Worm (Caenorhabditis elegans): Measurements from ENCODE around the gene T16G1.9.

The T16G1.9 gene

ce11 chrV:12952287-12952686, 1.6 kb upstream of the T16G1.9 start, which contains the start of gene pqn-68 (continued):
- TF ChIP-seq nhr-76 (tag; optimal IDR thresholded peaks at IDR 0.05), result no peak
- TF ChIP-seq grh-1 (GFP tag; IDR thresholded peaks at IDR 0.05), result no peak
- no peak for TF ChIP-seq nhr-90 (tag; optimal IDR thresholded peaks at IDR 0.05; ENCODE audit: poor library complexity)
- peak in 2 of 3 experiments; percentile 24 to 66 for TF ChIP-seq dpl-1 (GFP tag; optimal IDR thresholded peaks at IDR 0.05)
- TF ChIP-seq unc-30 (tag; optimal IDR thresholded peaks at IDR 0.05), result no peak
- TF ChIP-seq aly-2 (tag; optimal IDR thresholded peaks at IDR 0.05), result no peak
- no peak for TF ChIP-seq vab-15 (tag; optimal IDR thresholded peaks at IDR 0.05)
- no peak for TF ChIP-seq mab-9 (GFP tag; IDR thresholded peaks at IDR 0.05)
- no peak for TF ChIP-seq dsc-1 (tag; optimal IDR thresholded peaks at IDR 0.05)
- TF ChIP-seq skn-1 (tag; optimal IDR thresholded peaks at IDR 0.05), result no peak
- TF ChIP-seq fkh-10 (GFP tag; optimal IDR thresholded peaks at IDR 0.05), result no peak
- no peak for TF ChIP-seq ztf-4 (tag; optimal IDR thresholded peaks at IDR 0.05)
- no peak for TF ChIP-seq nhr-11 (tag; optimal IDR thresholded peaks at IDR 0.05)
- no peak for TF ChIP-seq ets-5 (GFP tag; IDR thresholded peaks at IDR 0.05)
- no peak for TF ChIP-seq ceh-8 (GFP tag; optimal IDR thresholded peaks at IDR 0.05)
- no peak for TF ChIP-seq pag-3 (tag; optimal IDR thresholded peaks at IDR 0.05; ENCODE audit: borderline replicate concordance, insufficient read depth)
- TF ChIP-seq C16A3.4 (tag; optimal IDR thresholded peaks at IDR 0.05), result peak; percentile 2
- TF ChIP-seq pqm-1 (tag; optimal IDR thresholded peaks at IDR 0.05), result no peak
- TF ChIP-seq zip-4 (GFP tag; optimal IDR thresholded peaks at IDR 0.05), result no peak
- TF ChIP-seq hlh-4 (tag; optimal IDR thresholded peaks at IDR 0.05), result no peak
- TF ChIP-seq nhr-77 (tag; optimal IDR thresholded peaks at IDR 0.05), result no peak
- no peak for TF ChIP-seq C34B4.2 (tag; optimal IDR thresholded peaks at IDR 0.05)
- TF ChIP-seq unc-98 (GFP tag; IDR thresholded peaks at IDR 0.05), result no peak
- no peak for TF ChIP-seq fkh-8 (tag; optimal IDR thresholded peaks at IDR 0.05)
- peak; percentile 43 for TF ChIP-seq snu-23 (GFP tag; optimal IDR thresholded peaks at IDR 0.05)
- TF ChIP-seq sup-37 (GFP tag; optimal IDR thresholded peaks at IDR 0.05), result no peak
- TF ChIP-seq alr-1 (tag; optimal IDR thresholded peaks at IDR 0.05; ENCODE audit: borderline replicate concordance), result no peak
- no peak for TF ChIP-seq fos-1 (tag; optimal IDR thresholded peaks at IDR 0.05)
- TF ChIP-seq mef-2 (tag; optimal IDR thresholded peaks at IDR 0.05), result no peak
- TF ChIP-seq lin-35 (GFP tag; optimal IDR thresholded peaks at IDR 0.05), result peak; percentile 33 to 48

ce11 chrV:12949607-12950006, 1.1 kb downstream of the T16G1.9 start, which contains the start of gene T16G1.13:
Gene T16G1.13, plus strand, starts transcription at chrV:12949907.
- TF ChIP-seq efl-3 (GFP tag; optimal IDR thresholded peaks at IDR 0.05) (no peak), mep-1 (tag; optimal IDR thresholded peaks at IDR 0.05) (no peak), nhr-11 (tag; optimal IDR thresholded peaks at IDR 0.05) (no peak), unc-130 (tag; optimal IDR thresholded peaks at IDR 0.05) (no peak), dsc-1 (tag; optimal IDR thresholded peaks at IDR 0.05) (no peak), nhr-20 (tag; optimal IDR thresholded peaks at IDR 0.05) (no peak), fkh-8 (tag; optimal IDR thresholded peaks at IDR 0.05) (no peak), zag-1 (tag; optimal IDR thresholded peaks at IDR 0.05) (no peak), unc-30 (tag; optimal IDR thresholded peaks at IDR 0.05) (no peak), grh-1 (GFP tag; IDR thresholded peaks at IDR 0.05) (no peak), elt-2 (tag; optimal IDR thresholded peaks at IDR 0.05) (no peak)

- peak; percentile 62 for TF ChIP-seq nhr-85 (tag)
- no peak for TF ChIP-seq dpl-1 (GFP tag; optimal IDR thresholded peaks at IDR 0.05)
- no peak for TF ChIP-seq ztf-11 (tag; optimal IDR thresholded peaks at IDR 0.05)
These were observed 5.9 kb downstream of the T16G1.9 start, which contains the start of gene grl-2 for ce11 chrV:12944775-12945174. Gene grl-2, plus strand, starts transcription at chrV:12945075.

ce11 chrV:12944229-12944628, 6.4 kb downstream of the T16G1.9 start, which contains the start of gene T16G1.3:
Gene T16G1.3, minus strand, starts transcription at chrV:12944329.
- TF ChIP-seq lir-3 (tag; optimal IDR thresholded peaks at IDR 0.05; ENCODE audit: poor library complexity) (no peak), ceh-88 (GFP tag; IDR thresholded peaks at IDR 0.05) (no peak), lin-35 (GFP tag; optimal IDR thresholded peaks at IDR 0.05) (no peak), lin-15B (tag; optimal IDR thresholded peaks at IDR 0.05) (no peak), hlh-4 (tag; optimal IDR thresholded peaks at IDR 0.05) (no peak), fkh-4 (tag; optimal IDR thresholded peaks at IDR 0.05; ENCODE audit: borderline replicate concordance) (no peak), unc-130 (tag; optimal IDR thresholded peaks at IDR 0.05) (no peak), nhr-47 (tag; optimal IDR thresholded peaks at IDR 0.05) (no peak), pqm-1 (tag; optimal IDR thresholded peaks at IDR 0.05) (no peak)

All from whole organism, L1 larva.